Fruit fly (Drosophila melanogaster) whole organism, embryonic: ENCODE results near the gene CG43922.
A peak's percentile ranks its signal among the peaks of the same experiment; 100 is the strongest.

Experiments
- CG11456 ChIP-seq: fragments of 200-800 bp; sonication (Bioruptor generic); IDR thresholded peaks from 3 replicates; pipeline ENCODE4 v1.3.6; 2022; ENCODE audit warnings: missing biosample characterization, missing genetic modification characterization
- CG11723 ChIP-seq: fragments of 200-800 bp; sonication (Bioruptor generic); optimal IDR thresholded peaks from 2 replicates; lab custom pipeline; 2017; ENCODE audit warnings: missing biosample characterization, mild to moderate bottlenecking, missing genetic modification characterization
- CG12104 ChIP-seq: fragments of 200-800 bp; sonication (Bioruptor generic); optimal IDR thresholded peaks from 3 replicates; lab custom pipeline; 2016; ENCODE audit warnings: missing biosample characterization, missing genetic modification characterization
- CG12744 ChIP-seq: fragments of 200-800 bp; sonication (Bioruptor generic); optimal IDR thresholded peaks from 2 replicates; lab custom pipeline; 2016; ENCODE audit warnings: missing biosample characterization, missing genetic modification characterization
- CG15601 ChIP-seq: fragments of 200-800 bp; sonication (Bioruptor generic); optimal IDR thresholded peaks from 3 replicates; lab custom pipeline; 2019; ENCODE audit warnings: missing biosample characterization, mild to moderate bottlenecking, missing genetic modification characterization, moderate library complexity
- CG17361 ChIP-seq: fragments of 200-800 bp; sonication (Bioruptor generic); IDR thresholded peaks from 3 replicates; pipeline ENCODE4 v1.3.6; 2022; ENCODE audit warnings: missing biosample characterization, missing genetic modification characterization
- CG18764 ChIP-seq: fragments of 200-800 bp; sonication (Bioruptor generic); optimal IDR thresholded peaks from 3 replicates; lab custom pipeline; 2016; ENCODE audit warnings: missing biosample characterization, missing genetic modification characterization
- CG2116 ChIP-seq: fragments of 200-800 bp; sonication (Bioruptor generic); optimal IDR thresholded peaks from 3 replicates; lab custom pipeline; 2018; ENCODE audit warnings: missing biosample characterization, mild to moderate bottlenecking, missing genetic modification characterization
- CG32767 ChIP-seq: fragments of 200-800 bp; sonication (Bioruptor generic); IDR thresholded peaks from 2 replicates; pipeline ENCODE4 v1.3.6; 2022; ENCODE audit warnings: missing biosample characterization, missing genetic modification characterization
- CG34422 ChIP-seq: fragments of 200-800 bp; sonication (Bioruptor generic); IDR thresholded peaks from 3 replicates; pipeline ENCODE4 v1.3.6; 2022; ENCODE audit warnings: missing biosample characterization, missing genetic modification characterization
- CG3838 ChIP-seq: fragments of 200-800 bp; sonication (Bioruptor generic); optimal IDR thresholded peaks from 3 replicates; lab custom pipeline; 2016; ENCODE audit warnings: missing biosample characterization, missing genetic modification characterization
- CG4282 ChIP-seq: fragments of 200-800 bp; sonication (Bioruptor generic); optimal IDR thresholded peaks from 2 replicates; lab custom pipeline; 2016; ENCODE audit warnings: missing biosample characterization, missing genetic modification characterization
- CG43689 ChIP-seq: fragments of 200-800 bp; sonication (Bioruptor generic); IDR thresholded peaks from 2 replicates; pipeline ENCODE4 v1.3.6; 2022; ENCODE audit warnings: missing biosample characterization, missing genetic modification characterization
- CG4424 ChIP-seq: fragments of 200-800 bp; sonication (Bioruptor generic); optimal IDR thresholded peaks from 3 replicates; lab custom pipeline; 2016; ENCODE audit warnings: missing biosample characterization, missing genetic modification characterization
- CG5245 ChIP-seq: fragments of 200-800 bp; sonication (Bioruptor generic); optimal IDR thresholded peaks from 3 replicates; lab custom pipeline; 2016; ENCODE audit warnings: missing biosample characterization, missing genetic modification characterization
- CG6254 ChIP-seq: fragments of 200-800 bp; sonication (Bioruptor generic); optimal IDR thresholded peaks from 3 replicates; lab custom pipeline; 2017; ENCODE audit warnings: mild to moderate bottlenecking, missing biosample characterization, missing genetic modification reagents, missing genetic modification characterization
- CG8924 ChIP-seq: fragments of 200-800 bp; optimal IDR thresholded peaks from 3 replicates; lab custom pipeline; 2019; ENCODE audit warnings: missing biosample characterization, mild to moderate bottlenecking, missing genetic modification characterization, moderate library complexity
- Dip3 ChIP-seq: fragments of 200-800 bp; sonication (Bioruptor generic); optimal IDR thresholded peaks from 3 replicates; lab custom pipeline; 2016; ENCODE audit warnings: missing biosample characterization, missing genetic modification characterization
- Ets65A ChIP-seq: fragments of 200-800 bp; sonication (Bioruptor generic); peaks from one replicate; lab custom pipeline; 2016; ENCODE audit warnings: missing biosample characterization, missing genetic modification characterization
- GATAe ChIP-seq: fragments of 200-800 bp; sonication (Bioruptor generic); conservative IDR thresholded peaks from 2 replicates; pipeline ENCODE4 v1.3.6; 2022; ENCODE audit warnings: missing biosample characterization, missing genetic modification characterization
- Hr39 ChIP-seq: fragments of >200 bp; optimal IDR thresholded peaks from 2 replicates; lab custom pipeline; 2017
- Jarid2 ChIP-seq: fragments of 200-800 bp; sonication (Bioruptor generic); optimal IDR thresholded peaks from 3 replicates; lab custom pipeline; 2017; ENCODE audit warnings: mild to moderate bottlenecking, missing biosample characterization, missing genetic modification reagents, missing genetic modification characterization
- Lhr ChIP-seq: fragments of 200-800 bp; sonication (Bioruptor generic); optimal IDR thresholded peaks from 3 replicates; lab custom pipeline; 2017; ENCODE audit warnings: mild to moderate bottlenecking, missing biosample characterization, missing genetic modification reagents, missing genetic modification characterization
- Oaz ChIP-seq: fragments of 200-800 bp; sonication (Bioruptor generic); IDR thresholded peaks from 2 replicates; pipeline ENCODE4 v1.3.6; 2022; ENCODE audit warnings: missing biosample characterization, missing genetic modification characterization
- Ravus ChIP-seq: fragments of 200-800 bp; sonication (Bioruptor generic); IDR thresholded peaks from 2 replicates; pipeline ENCODE4 v1.3.6; 2022; ENCODE audit warnings: missing biosample characterization, missing genetic modification characterization
- Sry-β ChIP-seq: fragments of 200-800 bp; sonication (Bioruptor generic); optimal IDR thresholded peaks from 2 replicates; lab custom pipeline; 2018; ENCODE audit warnings: missing biosample characterization, mild to moderate bottlenecking, missing genetic modification characterization, moderate library complexity
- Trl ChIP-seq, 3 experiments: fragments of >200 bp in 2 of 3; fragments of 200-800 bp in 1 of 3; sonication (Bioruptor generic) in 1 of 3; optimal IDR thresholded peaks; 2 replicates in 1 of 3; 3 replicates in 2 of 3; lab custom pipeline; 2016 to 2017; ENCODE audit warnings: missing biosample characterization in 1 of 3, missing genetic modification characterization in 1 of 3
- Xbp1 ChIP-seq: fragments of 200-800 bp; sonication (Bioruptor generic); optimal IDR thresholded peaks from 3 replicates; lab custom pipeline; 2016; ENCODE audit warnings: missing biosample characterization, mild to moderate bottlenecking, missing genetic modification characterization
- ac ChIP-seq: fragments of 200-800 bp; sonication (Bioruptor generic); optimal IDR thresholded peaks from 3 replicates; lab custom pipeline; 2017; ENCODE audit warnings: missing biosample characterization, mild to moderate bottlenecking, missing genetic modification characterization
- croc ChIP-seq: fragments of 200-800 bp; sonication (Bioruptor generic); conservative IDR thresholded peaks from 3 replicates; pipeline ENCODE4 v1.3.6; 2022; ENCODE audit warnings: missing biosample characterization, missing genetic modification characterization
- crol ChIP-seq: fragments of 200-800 bp; sonication (Bioruptor generic); IDR thresholded peaks from 2 replicates; pipeline ENCODE4 v1.3.6; 2022; ENCODE audit warnings: missing biosample characterization, missing genetic modification characterization
- dmrt99B ChIP-seq: fragments of 200-800 bp; sonication (Bioruptor generic); optimal IDR thresholded peaks from 2 replicates; lab custom pipeline; 2018; ENCODE audit warnings: missing biosample characterization, mild to moderate bottlenecking, missing genetic modification characterization, moderate library complexity
- dysf ChIP-seq: fragments of 200-800 bp; sonication (Bioruptor generic); IDR thresholded peaks from 3 replicates; pipeline ENCODE4 v1.3.6; 2022; ENCODE audit warnings: missing biosample characterization, missing genetic modification characterization
- esg ChIP-seq: fragments of 200-800 bp; sonication (Bioruptor generic); conservative IDR thresholded peaks from 2 replicates; pipeline ENCODE4 v1.3.6; 2022; ENCODE audit warnings: missing biosample characterization, missing genetic modification characterization
- exex ChIP-seq: fragments of 200-800 bp; sonication (Bioruptor generic); optimal IDR thresholded peaks from 4 replicates; lab custom pipeline; 2018; ENCODE audit warnings: missing biosample characterization, mild to moderate bottlenecking, missing genetic modification characterization, moderate library complexity
- gsb-n ChIP-seq: fragments of 200-800 bp; sonication (Bioruptor generic); optimal IDR thresholded peaks from 3 replicates; lab custom pipeline; 2018; ENCODE audit warnings: missing biosample characterization, mild to moderate bottlenecking, missing genetic modification characterization
- lab ChIP-seq: fragments of 200-800 bp; sonication (Bioruptor generic); optimal IDR thresholded peaks from 3 replicates; lab custom pipeline; 2017; ENCODE audit warnings: missing biosample characterization, missing genetic modification characterization, mild to moderate bottlenecking, moderate library complexity, missing genetic modification reagents
- lbe ChIP-seq: fragments of 200-800 bp; sonication (Bioruptor generic); optimal IDR thresholded peaks from 2 replicates; lab custom pipeline; 2016; ENCODE audit warnings: missing biosample characterization, mild to moderate bottlenecking, missing genetic modification characterization
- lilli ChIP-seq: fragments of 200-800 bp; sonication (Bioruptor generic); optimal IDR thresholded peaks from 3 replicates; lab custom pipeline; 2016; ENCODE audit warnings: missing biosample characterization, missing genetic modification characterization
- nerfin-2 ChIP-seq: fragments of 200-800 bp; sonication (Bioruptor generic); IDR thresholded peaks from 2 replicates; pipeline ENCODE4 v1.3.6; 2022; ENCODE audit warnings: missing biosample characterization, missing genetic modification characterization; ENCODE audit not compliant: partially characterized antibody
- oc ChIP-seq: fragments of 200-800 bp; sonication (Bioruptor generic); optimal IDR thresholded peaks from 2 replicates; lab custom pipeline; 2018; ENCODE audit warnings: missing biosample characterization, mild to moderate bottlenecking, missing genetic modification characterization, moderate library complexity
- p53 ChIP-seq: fragments of 200-800 bp; sonication (Bioruptor generic); optimal IDR thresholded peaks from 2 replicates; lab custom pipeline; 2016; ENCODE audit warnings: missing biosample characterization, missing genetic modification characterization
- pros ChIP-seq: fragments of 200-800 bp; sonication (Bioruptor generic); optimal IDR thresholded peaks from 3 replicates; lab custom pipeline; 2019; ENCODE audit warnings: missing biosample characterization, mild to moderate bottlenecking, missing genetic modification characterization, moderate library complexity
- ro ChIP-seq: fragments of 200-800 bp; sonication (Bioruptor generic); IDR thresholded peaks from 2 replicates; pipeline ENCODE4 v1.3.6; 2022; ENCODE audit warnings: missing biosample characterization, missing genetic modification characterization
- sens-2 ChIP-seq: fragments of 200-800 bp; sonication (Bioruptor generic); IDR thresholded peaks from 2 replicates; pipeline ENCODE4 v1.3.6; 2022; ENCODE audit warnings: missing biosample characterization, missing genetic modification characterization
- seq ChIP-seq: fragments of 200-800 bp; sonication (Bioruptor generic); IDR thresholded peaks from 2 replicates; pipeline ENCODE4 v1.3.6; 2022; ENCODE audit warnings: missing biosample characterization, missing genetic modification characterization
- sim ChIP-seq: fragments of 200-800 bp; sonication (Bioruptor generic); IDR thresholded peaks from 2 replicates; pipeline ENCODE4 v1.3.6; 2022; ENCODE audit warnings: missing biosample characterization, missing genetic modification characterization
- slou ChIP-seq: fragments of 200-800 bp; sonication (Bioruptor generic); optimal IDR thresholded peaks from 3 replicates; lab custom pipeline; 2016; ENCODE audit warnings: missing biosample characterization, missing genetic modification characterization
- sna ChIP-seq: fragments of 200-800 bp; sonication (Bioruptor generic); IDR thresholded peaks from 2 replicates; pipeline ENCODE4 v1.3.6; 2022; ENCODE audit warnings: missing biosample characterization, missing genetic modification characterization; ENCODE audit not compliant: partially characterized antibody
- tin ChIP-seq: fragments of 200-800 bp; sonication (Bioruptor generic); optimal IDR thresholded peaks from 3 replicates; lab custom pipeline; 2016; ENCODE audit warnings: missing biosample characterization, missing genetic modification characterization
- tio ChIP-seq: fragments of 200-800 bp; sonication (Bioruptor generic); optimal IDR thresholded peaks from 2 replicates; lab custom pipeline; 2017; ENCODE audit warnings: missing biosample characterization, missing genetic modification characterization, inconsistent platforms
- tx ChIP-seq: fragments of 200-800 bp; sonication (Bioruptor generic); optimal IDR thresholded peaks from 2 replicates; lab custom pipeline; 2016; ENCODE audit warnings: missing biosample characterization, missing genetic modification characterization

CG43922 gene

dm6 chr2L:6306895-6307294 is 1.7 kb downstream of the CG43922 start (continued):
- no peak for TF ChIP-seq p53
- peak; percentile 17 for TF ChIP-seq tin
- no peak for TF ChIP-seq nerfin-2
- TF ChIP-seq croc (GFP tag; lab: Robert Waterston, UW) = no peak
- no peak for TF ChIP-seq CG6254 (GFP tag; lab: Kevin White, UChicago)
- TF ChIP-seq dmrt99B = peak; percentile 37
- TF ChIP-seq CG4424 = peak; percentile 23
- TF ChIP-seq CG12744 (GFP tag; lab: Kevin White, UChicago) = no peak
- no peak for TF ChIP-seq CG5245
- TF ChIP-seq CG12104 (GFP tag; lab: Kevin White, UChicago) = no peak
- TF ChIP-seq sim (GFP tag; lab: Robert Waterston, UW) = no peak
- TF ChIP-seq GATAe = no peak
- TF ChIP-seq CG8924 (tag; lab: Kevin White, UChicago) = no peak
- no peak for TF ChIP-seq CG43689
- no peak for TF ChIP-seq tx
- TF ChIP-seq Trl (optimal IDR thresholded peaks at IDR 0.05; lab: Kevin White, UChicago) = no peak
- TF ChIP-seq Trl (GFP tag; optimal IDR thresholded peaks at IDR 0.05; lab: Kevin White, UChicago) = no peak
- TF ChIP-seq CG32767 = no peak
- no peak for TF ChIP-seq CG2116
- no peak for TF ChIP-seq oc (tag; lab: Kevin White, UChicago)
- no peak for TF ChIP-seq CG4282 (GFP tag; lab: Kevin White, UChicago)
- no peak for TF ChIP-seq tio (GFP tag; lab: Kevin White, UChicago)
- TF ChIP-seq slou (GFP tag; lab: Kevin White, UChicago) = no peak
- TF ChIP-seq ac (GFP tag; lab: Kevin White, UChicago) = no peak
- TF ChIP-seq Ravus (GFP tag; lab: Robert Waterston, UW) = no peak
- no peak for TF ChIP-seq CG34422 (GFP tag; lab: Robert Waterston, UW)
- TF ChIP-seq crol = no peak
- TF ChIP-seq Sry-β (GFP tag; lab: Kevin White, UChicago) = no peak
- TF ChIP-seq lab (GFP tag; lab: Kevin White, UChicago) = peak; percentile 47
- 0 out of 3 replicates have a peak, but pooled peaks have one; percentile 17 for TF ChIP-seq CG17361 (GFP tag; lab: Robert Waterston, UW)
- peak; percentile 94 for TF ChIP-seq Ets65A
- TF ChIP-seq Dip3 = no peak
- no peak for TF ChIP-seq Jarid2 (GFP tag; lab: Kevin White, UChicago)
- no peak for TF ChIP-seq ro
- no peak for TF ChIP-seq Hr39
- TF ChIP-seq lbe (GFP tag; lab: Kevin White, UChicago) = no peak
- no peak for TF ChIP-seq sna (GFP tag; lab: Robert Waterston, UW)
- TF ChIP-seq lilli (GFP tag; lab: Kevin White, UChicago) = no peak
- no peak for TF ChIP-seq sens-2 (GFP tag; lab: Robert Waterston, UW)
- no peak for TF ChIP-seq pros (GFP tag; lab: Kevin White, UChicago)
- TF ChIP-seq Oaz = no peak
- no peak for TF ChIP-seq exex (tag; lab: Kevin White, UChicago)
- no peak for TF ChIP-seq CG18764 (GFP tag; lab: Kevin White, UChicago)
- TF ChIP-seq Xbp1 (GFP tag; lab: Kevin White, UChicago) = peak; percentile 34
- 0 out of 2 replicates have a peak, but pooled peaks have one; percentile 22 for TF ChIP-seq esg (GFP tag; lab: Robert Waterston, UW)
- no peak for TF ChIP-seq CG3838 (GFP tag; lab: Kevin White, UChicago)
- no peak for TF ChIP-seq CG11456 (GFP tag; lab: Robert Waterston, UW)
- TF ChIP-seq Lhr (GFP tag; lab: Kevin White, UChicago) = no peak
- TF ChIP-seq CG15601 (tag; lab: Kevin White, UChicago) = no peak
- TF ChIP-seq gsb-n (tag; lab: Kevin White, UChicago) = no peak
- TF ChIP-seq dysf (GFP tag; lab: Robert Waterston, UW) = 0 out of 3 replicates have a peak, but pooled peaks have one; percentile 20
- TF ChIP-seq seq = no peak
- TF ChIP-seq CG11723 = no peak
